Fruit fly (Drosophila melanogaster) whole organism, embryonic: Measurements from ENCODE around the gene alpha-Man-Ia.

Experiments used
- Abd-B ChIP-seq: fragments of 200-800 bp; sonication (Bioruptor generic); optimal IDR thresholded peaks from 2 replicates; lab custom pipeline; 2018; ENCODE audit warnings: missing biosample characterization, mild to moderate bottlenecking, missing genetic modification characterization, moderate library complexity
- Awh ChIP-seq: fragments of 200-800 bp; sonication (Bioruptor generic); IDR thresholded peaks from 2 replicates; pipeline ENCODE4, ENCODE4 v1.3.6; 2022; ENCODE audit warnings: missing biosample characterization, missing genetic modification characterization
- C15 ChIP-seq: fragments of 200-800 bp; sonication (Bioruptor generic); IDR thresholded peaks from 3 replicates; pipeline ENCODE4 v1.3.6; 2022; ENCODE audit warnings: missing biosample characterization, missing genetic modification characterization
- CG1024 ChIP-seq: fragments of 200-800 bp; sonication (Bioruptor generic); IDR thresholded peaks from 2 replicates; pipeline ENCODE4 v1.3.6; 2022; ENCODE audit warnings: missing biosample characterization, missing genetic modification characterization
- CG10321 ChIP-seq: fragments of 200-800 bp; sonication (Bioruptor generic); IDR thresholded peaks from 2 replicates; pipeline ENCODE4 v1.3.6; 2022; ENCODE audit warnings: missing biosample characterization, missing genetic modification characterization
- CG11723 ChIP-seq: fragments of 200-800 bp; sonication (Bioruptor generic); optimal IDR thresholded peaks from 2 replicates; lab custom pipeline; 2017; ENCODE audit warnings: missing biosample characterization, mild to moderate bottlenecking, missing genetic modification characterization
- CG12744 ChIP-seq: fragments of 200-800 bp; sonication (Bioruptor generic); optimal IDR thresholded peaks from 2 replicates; lab custom pipeline; 2016; ENCODE audit warnings: missing biosample characterization, missing genetic modification characterization
- CG15479 ChIP-seq: fragments of 200-800 bp; sonication (Bioruptor generic); optimal IDR thresholded peaks from 3 replicates; lab custom pipeline; 2019; ENCODE audit warnings: missing biosample characterization, mild to moderate bottlenecking, missing genetic modification characterization, moderate library complexity
- CG1603 ChIP-seq: fragments of 200-800 bp; sonication (Bioruptor generic); optimal IDR thresholded peaks from 2 replicates; lab custom pipeline; 2019; ENCODE audit warnings: missing biosample characterization, mild to moderate bottlenecking, missing genetic modification characterization, moderate library complexity
- CG1647 ChIP-seq: fragments of 200-800 bp; sonication (Bioruptor generic); optimal IDR thresholded peaks from 3 replicates; lab custom pipeline; 2016; ENCODE audit warnings: missing biosample characterization, missing genetic modification characterization
- CG16863 ChIP-seq: fragments of 200-800 bp; sonication (Bioruptor generic); optimal IDR thresholded peaks from 3 replicates; lab custom pipeline; 2016; ENCODE audit warnings: missing biosample characterization, missing genetic modification characterization
- CG17361 ChIP-seq: fragments of 200-800 bp; sonication (Bioruptor generic); IDR thresholded peaks from 3 replicates; pipeline ENCODE4 v1.3.6; 2022; ENCODE audit warnings: missing biosample characterization, missing genetic modification characterization
- CG17385 ChIP-seq: fragments of 200-800 bp; sonication (Bioruptor generic); optimal IDR thresholded peaks from 3 replicates; lab custom pipeline; 2018; ENCODE audit warnings: missing biosample characterization, mild to moderate bottlenecking, missing genetic modification characterization
- CG18619 ChIP-seq: fragments of 200-800 bp; sonication (Bioruptor generic); optimal IDR thresholded peaks from 3 replicates; lab custom pipeline; 2017; ENCODE audit warnings: missing biosample characterization, mild to moderate bottlenecking, missing genetic modification characterization
- CG2202 ChIP-seq: fragments of 200-800 bp; sonication (Bioruptor generic); optimal IDR thresholded peaks from 2 replicates; lab custom pipeline; 2018; ENCODE audit warnings: missing biosample characterization, mild to moderate bottlenecking, missing genetic modification characterization
- CG4617 ChIP-seq: fragments of 200-800 bp; sonication (Bioruptor generic); optimal IDR thresholded peaks from 3 replicates; lab custom pipeline; 2016; ENCODE audit warnings: missing biosample characterization, missing genetic modification characterization, borderline replicate concordance
- CG4820 ChIP-seq: fragments of 200-800 bp; sonication (Bioruptor generic); optimal IDR thresholded peaks from 3 replicates; lab custom pipeline; 2016; ENCODE audit warnings: missing biosample characterization, missing genetic modification characterization
- CG6654 ChIP-seq: fragments of 200-800 bp; sonication (Bioruptor generic); optimal IDR thresholded peaks from 2 replicates; lab custom pipeline; 2017; ENCODE audit warnings: missing biosample characterization, mild to moderate bottlenecking, missing genetic modification characterization
- CG6791 ChIP-seq: fragments of 200-800 bp; sonication (Bioruptor generic); IDR thresholded peaks from 3 replicates; pipeline ENCODE4 v1.3.6; 2022; ENCODE audit warnings: missing biosample characterization, missing genetic modification characterization; ENCODE audit not compliant: partially characterized antibody
- CG6854 ChIP-seq: fragments of 200-800 bp; sonication (Bioruptor generic); optimal IDR thresholded peaks from 3 replicates; lab custom pipeline; 2017; ENCODE audit warnings: missing biosample characterization, mild to moderate bottlenecking, missing genetic modification characterization
- CG8765 ChIP-seq: fragments of 200-800 bp; sonication (Bioruptor generic); IDR thresholded peaks from 2 replicates; pipeline ENCODE4 v1.3.6; 2022; ENCODE audit warnings: missing biosample characterization, missing genetic modification characterization
- CG9932 ChIP-seq: fragments of 200-800 bp; sonication (Bioruptor generic); IDR thresholded peaks from 2 replicates; pipeline ENCODE4 v1.3.6; 2022; ENCODE audit warnings: missing biosample characterization, missing genetic modification characterization
- Camta ChIP-seq: fragments of 200-800 bp; sonication (Bioruptor generic); optimal IDR thresholded peaks from 2 replicates; lab custom pipeline; 2016; ENCODE audit warnings: missing biosample characterization, missing genetic modification characterization
- Chrac-16 ChIP-seq: fragments of 200-800 bp; sonication (Bioruptor generic); optimal IDR thresholded peaks from 3 replicates; lab custom pipeline; 2016; ENCODE audit warnings: missing biosample characterization, missing genetic modification characterization
- Hr3 ChIP-seq: fragments of 200-800 bp; sonication (Bioruptor generic); optimal IDR thresholded peaks from 3 replicates; lab custom pipeline; 2016; ENCODE audit warnings: missing biosample characterization, missing genetic modification characterization
- Hr51 ChIP-seq, 2 experiments: fragments of 200-800 bp; sonication (Bioruptor generic); optimal IDR thresholded peaks; 2 replicates in 1 of 2; 3 replicates in 1 of 2; lab custom pipeline; 2016 to 2018; ENCODE audit warnings: missing biosample characterization in 2 of 2, missing genetic modification characterization in 2 of 2, mild to moderate bottlenecking in 1 of 2, moderate library complexity in 1 of 2
- Opbp ChIP-seq: fragments of 200-800 bp; sonication (Bioruptor generic); IDR thresholded peaks from 3 replicates; pipeline ENCODE4 v1.3.6; 2022; ENCODE audit warnings: missing biosample characterization, missing genetic modification characterization; ENCODE audit not compliant: partially characterized antibody
- Scr ChIP-seq: fragments of 200-800 bp; sonication (Bioruptor generic); IDR thresholded peaks from 2 replicates; pipeline ENCODE4 v1.3.6; 2022; ENCODE audit warnings: missing biosample characterization, missing genetic modification characterization; ENCODE audit not compliant: partially characterized antibody
- aop ChIP-seq: fragments of 200-800 bp; sonication (Bioruptor generic); IDR thresholded peaks from 2 replicates; pipeline ENCODE4 v1.3.6; 2022; ENCODE audit warnings: missing biosample characterization, missing genetic modification characterization
- ara ChIP-seq: fragments of 200-800 bp; sonication (Bioruptor generic); IDR thresholded peaks from 2 replicates; pipeline ENCODE4 v1.3.6; 2022; ENCODE audit warnings: missing biosample characterization, missing genetic modification characterization
- az2 ChIP-seq: fragments of 200-800 bp; sonication (Bioruptor generic); optimal IDR thresholded peaks from 3 replicates; lab custom pipeline; 2016; ENCODE audit warnings: missing biosample characterization, missing genetic modification characterization
- cg ChIP-seq: fragments of 200-800 bp; sonication (Bioruptor generic); optimal IDR thresholded peaks from 3 replicates; lab custom pipeline; 2019; ENCODE audit warnings: missing biosample characterization, mild to moderate bottlenecking, missing genetic modification characterization, moderate library complexity
- ci ChIP-seq: fragments of 200-800 bp; sonication (Bioruptor generic); IDR thresholded peaks from 3 replicates; pipeline ENCODE4 v1.3.6; 2022; ENCODE audit warnings: missing biosample characterization, missing genetic modification characterization
- croc ChIP-seq: fragments of 200-800 bp; sonication (Bioruptor generic); conservative IDR thresholded peaks from 3 replicates; pipeline ENCODE4 v1.3.6; 2022; ENCODE audit warnings: missing biosample characterization, missing genetic modification characterization
- crol ChIP-seq: fragments of 200-800 bp; sonication (Bioruptor generic); IDR thresholded peaks from 2 replicates; pipeline ENCODE4 v1.3.6; 2022; ENCODE audit warnings: missing biosample characterization, missing genetic modification characterization
- da ChIP-seq: fragments of 200-800 bp; sonication (Bioruptor generic); optimal IDR thresholded peaks from 2 replicates; lab custom pipeline; 2016; ENCODE audit warnings: missing biosample characterization, missing genetic modification characterization
- dimm ChIP-seq: fragments of 200-800 bp; sonication (Bioruptor generic); IDR thresholded peaks from 2 replicates; pipeline ENCODE4 v1.3.6; 2022; ENCODE audit warnings: missing biosample characterization, missing genetic modification characterization
- fd102C ChIP-seq: fragments of 200-800 bp; sonication (Bioruptor generic); optimal IDR thresholded peaks from 2 replicates; lab custom pipeline; 2018; ENCODE audit warnings: missing biosample characterization, mild to moderate bottlenecking, missing genetic modification characterization, moderate library complexity
- fd3F ChIP-seq: fragments of 200-800 bp; sonication (Bioruptor generic); optimal IDR thresholded peaks from 2 replicates; lab custom pipeline; 2018; ENCODE audit warnings: missing biosample characterization, mild to moderate bottlenecking, missing genetic modification characterization, moderate library complexity
- fu2 ChIP-seq: fragments of 200-800 bp; sonication (Bioruptor generic); optimal IDR thresholded peaks from 2 replicates; lab custom pipeline; 2016; ENCODE audit warnings: missing biosample characterization, missing genetic modification characterization
- h ChIP-seq: fragments of >200 bp; optimal IDR thresholded peaks from 2 replicates; lab custom pipeline; 2017
- nau ChIP-seq: fragments of 200-800 bp; sonication (Bioruptor generic); optimal IDR thresholded peaks from 3 replicates; lab custom pipeline; 2017; ENCODE audit warnings: missing biosample characterization, mild to moderate bottlenecking, missing genetic modification characterization, missing genetic modification reagents
- nom ChIP-seq: fragments of 200-800 bp; sonication (Bioruptor generic); optimal IDR thresholded peaks from 2 replicates; lab custom pipeline; 2017; ENCODE audit warnings: missing biosample characterization, missing genetic modification characterization, mild to moderate bottlenecking, moderate library complexity, missing genetic modification reagents
- rib ChIP-seq: fragments of 200-800 bp; sonication (Bioruptor generic); IDR thresholded peaks from 2 replicates; pipeline ENCODE4 v1.3.6; 2022; ENCODE audit warnings: missing biosample characterization, missing genetic modification characterization
- sens-2 ChIP-seq: fragments of 200-800 bp; sonication (Bioruptor generic); IDR thresholded peaks from 2 replicates; pipeline ENCODE4 v1.3.6; 2022; ENCODE audit warnings: missing biosample characterization, missing genetic modification characterization
- sima ChIP-seq: fragments of 200-800 bp; sonication (Bioruptor generic); optimal IDR thresholded peaks from 2 replicates; lab custom pipeline; 2016; ENCODE audit warnings: missing biosample characterization, missing genetic modification characterization
- tap ChIP-seq: fragments of 200-800 bp; optimal IDR thresholded peaks from 3 replicates; lab custom pipeline; 2019; ENCODE audit warnings: missing biosample characterization, mild to moderate bottlenecking, missing genetic modification characterization, moderate library complexity
- trem ChIP-seq: fragments of 200-800 bp; optimal IDR thresholded peaks from 3 replicates; lab custom pipeline; 2019; ENCODE audit warnings: missing biosample characterization, mild to moderate bottlenecking, missing genetic modification characterization, moderate library complexity
- tup ChIP-seq: fragments of 200-800 bp; sonication (Bioruptor generic); optimal IDR thresholded peaks from 2 replicates; lab custom pipeline; 2016; ENCODE audit warnings: missing biosample characterization, mild to moderate bottlenecking, missing genetic modification characterization, moderate library complexity
- vfl ChIP-seq: fragments of 200-800 bp; sonication (Bioruptor generic); optimal IDR thresholded peaks from 2 replicates; lab custom pipeline; 2016; ENCODE audit warnings: missing biosample characterization, missing genetic modification characterization
- wek ChIP-seq: fragments of 200-800 bp; sonication (Bioruptor generic); optimal IDR thresholded peaks from 3 replicates; lab custom pipeline; 2018; ENCODE audit warnings: missing biosample characterization, mild to moderate bottlenecking, missing genetic modification characterization, moderate library complexity

The alpha-Man-Ia gene

DNA sequence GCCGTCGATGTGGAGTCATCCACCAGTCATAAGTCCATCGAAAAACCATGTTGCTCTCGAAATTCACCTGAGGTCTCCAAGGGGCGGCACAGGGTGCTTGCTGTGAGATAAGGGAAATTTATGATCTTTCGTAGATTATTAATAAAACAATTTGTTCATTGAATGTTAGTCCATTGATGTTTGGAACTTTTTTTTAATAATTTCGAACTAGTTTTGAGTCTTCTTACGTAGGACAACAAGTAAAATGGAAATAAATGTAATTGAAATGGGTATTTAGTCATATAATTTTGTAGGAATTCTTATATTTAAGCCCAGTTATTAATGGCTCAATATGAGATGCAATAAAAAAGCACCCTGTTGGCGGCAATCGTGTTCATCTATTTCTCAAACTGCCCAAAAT is 93.3 kb downstream of the alpha-Man-Ia start (continued):
- TF ChIP-seq sima (GFP tag; lab: Kevin White, UChicago) (peak; percentile 28), Opbp (no peak), h (lab: Kevin White, UChicago) (no peak), vfl (peak; percentile 28), Camta (GFP tag; lab: Kevin White, UChicago) (peak; percentile 39), CG1647 (GFP tag; lab: Kevin White, UChicago) (no peak), C15 (no peak), Chrac-16 (GFP tag; lab: Kevin White, UChicago) (peak; percentile 56), tap (peak; percentile 82), CG4820 (peak; percentile 30), rib (no peak), nom (GFP tag; lab: Kevin White, UChicago) (no peak), Hr51 (GFP tag; optimal IDR thresholded peaks at IDR 0.05; lab: Kevin White, UChicago) (peak; percentile 67 to 97), CG12744 (GFP tag; lab: Kevin White, UChicago) (peak; percentile 68), fd3F (peak; percentile 78), ara (GFP tag; lab: Robert Waterston, UW) (0 out of 2 replicates have a peak, but pooled peaks have one; percentile 37), crol (no peak), fu2 (peak; percentile 45), CG1603 (tag; lab: Kevin White, UChicago) (no peak), CG9932 (GFP tag; lab: Robert Waterston, UW) (peak; percentile 44), CG11723 (GFP tag; lab: Kevin White, UChicago) (peak; percentile 70), CG1024 (GFP tag; lab: Robert Waterston, UW) (no peak), CG17385 (GFP tag; lab: Kevin White, UChicago) (peak; percentile 63), fd102C (GFP tag; lab: Kevin White, UChicago) (no peak), trem (peak; percentile 46), nau (GFP tag; lab: Kevin White, UChicago) (no peak), CG2202 (tag; lab: Kevin White, UChicago) (peak; percentile 6), CG6791 (no peak), sens-2 (GFP tag; lab: Robert Waterston, UW) (no peak), CG15479 (no peak), Hr3 (GFP tag; lab: Kevin White, UChicago) (peak; percentile 61), CG10321 (GFP tag; lab: Robert Waterston, UW) (peak; percentile 51; the same call in 1 of the 2 replicates), tup (GFP tag; lab: Kevin White, UChicago) (no peak), Scr (GFP tag; lab: Robert Waterston, UW) (no peak), cg (GFP tag; lab: Kevin White, UChicago) (no peak), ci (peak; percentile 55; the same call in 2 of the 3 replicates), CG4617 (peak; percentile 22), CG8765 (GFP tag; lab: Robert Waterston, UW) (no peak), wek (GFP tag; lab: Kevin White, UChicago) (peak; percentile 45), CG18619 (GFP tag; lab: Kevin White, UChicago) (peak; percentile 78), croc (peak; percentile 38; the same call in 2 of the 3 replicates), CG16863 (peak; percentile 34), CG17361 (GFP tag; lab: Robert Waterston, UW) (peak; percentile 84), da (GFP tag; lab: Kevin White, UChicago) (no peak), CG6654 (GFP tag; lab: Kevin White, UChicago) (peak; percentile 18), CG6854 (GFP tag; lab: Kevin White, UChicago) (peak; percentile 64), Awh (GFP tag; lab: Robert Waterston, UW) (peak; percentile 51; the same call in 1 of the 2 replicates), dimm (GFP tag; lab: Robert Waterston, UW) (no peak), az2 (GFP tag; lab: Kevin White, UChicago) (peak; percentile 75), aop (GFP tag; lab: Robert Waterston, UW) (no peak), Abd-B (peak; percentile 66)
